Fruit fly (Drosophila melanogaster): ENCODE results near the gene CG13639.

CG13639 gene

dm6 chr3R:24893320-24893955 is 33.3 kb upstream of the CG13639 start (continued):
- TF ChIP-seq al (GFP tag; IDR thresholded peaks at IDR 0.05) (peak; percentile 51; the same call in 1 of the 2 replicates), zen2 (GFP tag; IDR thresholded peaks at IDR 0.05; ENCODE audit: partially characterized antibody) (no peak), CG2116 (GFP tag; optimal IDR thresholded peaks at IDR 0.05) (peak; percentile 29), fd3F (GFP tag; optimal IDR thresholded peaks at IDR 0.05) (peak; percentile 45), CG12155 (GFP tag; optimal IDR thresholded peaks at IDR 0.05) (peak; percentile 53), Opbp (GFP tag; IDR thresholded peaks at IDR 0.05; ENCODE audit: partially characterized antibody) (no peak), CG12659 (GFP tag; optimal IDR thresholded peaks at IDR 0.05) (peak; percentile 75), grn (GFP tag; optimal IDR thresholded peaks at IDR 0.05) (peak; percentile 3), lmd (GFP tag; IDR thresholded peaks at IDR 0.05) (peak; percentile 78), CG4820 (GFP tag; optimal IDR thresholded peaks at IDR 0.05) (peak; percentile 58), slbo (GFP tag; IDR thresholded peaks at IDR 0.05) (peak; percentile 73), maf-S (GFP tag; optimal IDR thresholded peaks at IDR 0.05) (no peak), CG4424 (GFP tag; optimal IDR thresholded peaks at IDR 0.05) (peak; percentile 76), tin (GFP tag; optimal IDR thresholded peaks at IDR 0.05) (peak; percentile 52), Med (GFP tag) (peak; percentile 58), CG34422 (GFP tag; IDR thresholded peaks at IDR 0.05) (peak; percentile 55; the same call in 1 of the 3 replicates), CG11696 (GFP tag; IDR thresholded peaks at IDR 0.05) (peak; percentile 57), crc (GFP tag; optimal IDR thresholded peaks at IDR 0.05) (no peak), phol (tag; optimal IDR thresholded peaks at IDR 0.05) (peak; percentile 92), TFAM (GFP tag; optimal IDR thresholded peaks at IDR 0.05) (peak; percentile 58), shn (GFP tag; optimal IDR thresholded peaks at IDR 0.05) (no peak), trem (tag; optimal IDR thresholded peaks at IDR 0.05) (peak; percentile 90), CG2875 (GFP tag; optimal IDR thresholded peaks at IDR 0.05) (peak; percentile 45), HLH54F (GFP tag; optimal IDR thresholded peaks at IDR 0.05) (no peak), Ets97D (GFP tag; optimal IDR thresholded peaks at IDR 0.05) (no peak), ato (GFP tag; IDR thresholded peaks at IDR 0.05; ENCODE audit: partially characterized antibody) (0 out of 2 replicates have a peak, but pooled peaks have one; percentile 13), Asciz (GFP tag; optimal IDR thresholded peaks at IDR 0.05) (peak; percentile 80), CG11504 (tag; optimal IDR thresholded peaks at IDR 0.05) (peak; percentile 90), Taf1 (GFP tag; IDR thresholded peaks at IDR 0.05) (no peak), lbe (GFP tag; optimal IDR thresholded peaks at IDR 0.05) (peak; percentile 46), D19B (GFP tag; optimal IDR thresholded peaks at IDR 0.05) (peak; percentile 30), klu (GFP tag; IDR thresholded peaks at IDR 0.05) (peak; percentile 60; the same call in 1 of the 2 replicates), tll (GFP tag; optimal IDR thresholded peaks at IDR 0.05) (peak in 1 of 2 experiments; percentile 21), Kr (GFP tag; optimal IDR thresholded peaks at IDR 0.05) (no peak), run (tag; optimal IDR thresholded peaks at IDR 0.05) (peak; percentile 76), grau (tag; optimal IDR thresholded peaks at IDR 0.05) (peak; percentile 88), wek (GFP tag; optimal IDR thresholded peaks at IDR 0.05) (no peak), rib (GFP tag; IDR thresholded peaks at IDR 0.05) (no peak), sug (tag; optimal IDR thresholded peaks at IDR 0.05) (no peak), inv (GFP tag; IDR thresholded peaks at IDR 0.05; ENCODE audit: partially characterized antibody) (no peak), Oli (tag; optimal IDR thresholded peaks at IDR 0.05) (peak; percentile 78), eyg (GFP tag; optimal IDR thresholded peaks at IDR 0.05) (no peak), Nf-YA (GFP tag; IDR thresholded peaks at IDR 0.05) (peak; percentile 57; the same call in 1 of the 2 replicates), CG13894 (tag; optimal IDR thresholded peaks at IDR 0.05) (no peak), Hr78 (GFP tag; optimal IDR thresholded peaks at IDR 0.05) (peak in 1 of 2 experiments; percentile 78), CG13287 (GFP tag; IDR thresholded peaks at IDR 0.05; ENCODE audit: partially characterized antibody) (no peak), chn (GFP tag; optimal IDR thresholded peaks at IDR 0.05) (no peak), twi (tag; optimal IDR thresholded peaks at IDR 0.05) (no peak), ap (GFP tag; IDR thresholded peaks at IDR 0.05) (peak; percentile 60; the same call in 1 of the 2 replicates)
